Fruit fly (Drosophila melanogaster): ENCODE data around the gene CG3982.

The CG3982 gene

dm6 chr3L:9452422-9452821 is 35.2 kb upstream of the CG3982 start (continued):
- no peak for TF ChIP-seq zen2 (GFP tag; IDR thresholded peaks at IDR 0.05; ENCODE audit: partially characterized antibody)
- TF ChIP-seq ems (GFP tag; optimal IDR thresholded peaks at IDR 0.05), result no peak
- TF ChIP-seq Oli (tag; optimal IDR thresholded peaks at IDR 0.05), result no peak
- no peak for TF ChIP-seq lilli (GFP tag; optimal IDR thresholded peaks at IDR 0.05)
- no peak for TF ChIP-seq fd64A (GFP tag; optimal IDR thresholded peaks at IDR 0.05)
- TF ChIP-seq mirr (GFP tag; optimal IDR thresholded peaks at IDR 0.05), result peak; percentile 95
- TF ChIP-seq CG34376 (GFP tag; optimal IDR thresholded peaks at IDR 0.05), result peak; percentile 85
- no peak for TF ChIP-seq mld (GFP tag; IDR thresholded peaks at IDR 0.05; ENCODE audit: partially characterized antibody)
- TF ChIP-seq CG17568 (GFP tag; optimal IDR thresholded peaks at IDR 0.05), result no peak
- TF ChIP-seq Dfd (GFP tag; optimal IDR thresholded peaks at IDR 0.05), result no peak
- TF ChIP-seq lmd (GFP tag; IDR thresholded peaks at IDR 0.05), result no peak
- no peak for TF ChIP-seq tup (GFP tag; optimal IDR thresholded peaks at IDR 0.05)
- TF ChIP-seq tio (GFP tag; optimal IDR thresholded peaks at IDR 0.05), result no peak
- no peak for TF ChIP-seq dmrt11E (tag; optimal IDR thresholded peaks at IDR 0.05)
- TF ChIP-seq kah (GFP tag; optimal IDR thresholded peaks at IDR 0.05), result no peak
- no peak for TF ChIP-seq pita (GFP tag; optimal IDR thresholded peaks at IDR 0.05)
- no peak for TF ChIP-seq toy (GFP tag; IDR thresholded peaks at IDR 0.05)
- TF ChIP-seq ap (GFP tag; IDR thresholded peaks at IDR 0.05), result no peak
- TF ChIP-seq Hey (tag; optimal IDR thresholded peaks at IDR 0.05), result peak; percentile 90
- no peak for TF ChIP-seq CG7928 (GFP tag; optimal IDR thresholded peaks at IDR 0.05)
- TF ChIP-seq B-H1 (GFP tag; IDR thresholded peaks at IDR 0.05), result no peak
- TF ChIP-seq sd (tag; optimal IDR thresholded peaks at IDR 0.05), result peak; percentile 14
- no peak for TF ChIP-seq amos (GFP tag; IDR thresholded peaks at IDR 0.05; ENCODE audit: partially characterized antibody)
- peak; percentile 88 for TF ChIP-seq exex (tag; optimal IDR thresholded peaks at IDR 0.05)
- no peak for TF ChIP-seq Blimp-1 (GFP tag; optimal IDR thresholded peaks at IDR 0.05)
- no peak for TF ChIP-seq CG9609 (GFP tag; optimal IDR thresholded peaks at IDR 0.05)
- peak; percentile 94 for TF ChIP-seq grn (GFP tag; optimal IDR thresholded peaks at IDR 0.05)
- no peak for TF ChIP-seq eve (GFP tag; optimal IDR thresholded peaks at IDR 0.05)
- 0 out of 3 replicates have a peak, but pooled peaks have one; percentile 16 for TF ChIP-seq dysf (GFP tag; IDR thresholded peaks at IDR 0.05)
- TF ChIP-seq rib (GFP tag; IDR thresholded peaks at IDR 0.05), result no peak
- no peak for TF ChIP-seq E2f2 (GFP tag; IDR thresholded peaks at IDR 0.05)
- TF ChIP-seq CG6791 (GFP tag; IDR thresholded peaks at IDR 0.05; ENCODE audit: partially characterized antibody), result no peak
- TF ChIP-seq Eip74EF (GFP tag; optimal IDR thresholded peaks at IDR 0.05), result no peak
- TF ChIP-seq CG12659 (GFP tag; optimal IDR thresholded peaks at IDR 0.05), result no peak
- TF ChIP-seq Drgx (GFP tag; IDR thresholded peaks at IDR 0.05), result no peak
- no peak for TF ChIP-seq D (optimal IDR thresholded peaks at IDR 0.05)
- TF ChIP-seq D (GFP tag; optimal IDR thresholded peaks at IDR 0.05), result no peak
- TF ChIP-seq Fer1 (GFP tag; optimal IDR thresholded peaks at IDR 0.05), result no peak
- TF ChIP-seq ftz-f1 (GFP tag; optimal IDR thresholded peaks at IDR 0.05), result no peak
- no peak for TF ChIP-seq gsb-n (tag; optimal IDR thresholded peaks at IDR 0.05)
- no peak for TF ChIP-seq crp (GFP tag; optimal IDR thresholded peaks at IDR 0.05)
- no peak for TF ChIP-seq Lhr (GFP tag; optimal IDR thresholded peaks at IDR 0.05)
- TF ChIP-seq hth (optimal IDR thresholded peaks at IDR 0.05), result no peak
- peak; percentile 57 for TF ChIP-seq Med (GFP tag)
- no peak for TF ChIP-seq Nf-YC (tag; optimal IDR thresholded peaks at IDR 0.05)
- no peak for TF ChIP-seq Dref (GFP tag; IDR thresholded peaks at IDR 0.05)
- no peak for TF ChIP-seq croc (GFP tag; conservative IDR thresholded peaks at IDR 0.05)
- no peak for TF ChIP-seq oc (tag; optimal IDR thresholded peaks at IDR 0.05)
- TF ChIP-seq CG10274 (GFP tag; optimal IDR thresholded peaks at IDR 0.05), result no peak
- TF ChIP-seq CG11456 (GFP tag; IDR thresholded peaks at IDR 0.05), result no peak
- no peak for TF ChIP-seq Xrp1 (GFP tag; IDR thresholded peaks at IDR 0.05)

Measured in whole organism, embryonic.